Worm (Caenorhabditis elegans): Measurements from ENCODE around the gene sri-28.

sri-28 gene

ce11 chrII:3087134-3087533, 38.7 kb downstream of the sri-28 start:
- TF ChIP-seq ceh-13 (GFP tag; optimal IDR thresholded peaks at IDR 0.05) = no peak
- TF ChIP-seq B0310.2 (tag; optimal IDR thresholded peaks at IDR 0.05) = no peak
- no peak for TF ChIP-seq ama-1 (optimal IDR thresholded peaks at IDR 0.05)
- TF ChIP-seq flt-1 (GFP tag; IDR thresholded peaks at IDR 0.05) = no peak
- TF ChIP-seq pes-1 (GFP tag; IDR thresholded peaks at IDR 0.05) = no peak
- TF ChIP-seq tra-4 (tag; optimal IDR thresholded peaks at IDR 0.05) = no peak
- no peak for TF ChIP-seq hnd-1 (tag; optimal IDR thresholded peaks at IDR 0.05)
- TF ChIP-seq ets-7 (tag; optimal IDR thresholded peaks at IDR 0.05) = no peak
- TF ChIP-seq scrt-1 (GFP tag; IDR thresholded peaks at IDR 0.05) = no peak
- no peak for TF ChIP-seq hmbx-1 (tag; optimal IDR thresholded peaks at IDR 0.05)
- TF ChIP-seq hmg-4 (GFP tag; optimal IDR thresholded peaks at IDR 0.05) = no peak
- TF ChIP-seq aly-1 (tag; optimal IDR thresholded peaks at IDR 0.05) = no peak
- no peak for TF ChIP-seq tbx-37 (GFP tag; conservative IDR thresholded peaks at IDR 0.05)

- TF ChIP-seq F13C5.2 (tag; optimal IDR thresholded peaks at IDR 0.05) (no peak), flt-1 (GFP tag; IDR thresholded peaks at IDR 0.05) (no peak), tbx-11 (GFP tag; IDR thresholded peaks at IDR 0.05) (no peak), ceh-36 (tag; optimal IDR thresholded peaks at IDR 0.05) (no peak), ets-7 (tag; optimal IDR thresholded peaks at IDR 0.05) (no peak), B0310.2 (tag; optimal IDR thresholded peaks at IDR 0.05) (no peak), tra-4 (tag; optimal IDR thresholded peaks at IDR 0.05) (no peak), ama-1 (optimal IDR thresholded peaks at IDR 0.05) (no peak), hmg-4 (GFP tag; optimal IDR thresholded peaks at IDR 0.05) (no peak)
These were observed 42.8 kb downstream of the sri-28 start, which contains the start of gene srg-21 for ce11 chrII:3091268-3091667. Gene srg-21 (minus strand): TSS chrII:3091368.

ce11 chrII:3093352-3093751, 44.9 kb downstream of the sri-28 start, which contains the start of gene srg-22:
Gene srg-22 (minus strand): TSS chrII:3093452.
- TF ChIP-seq tra-4 (tag; optimal IDR thresholded peaks at IDR 0.05) (no peak), ceh-36 (tag; optimal IDR thresholded peaks at IDR 0.05) (no peak), sea-1 (GFP tag; conservative IDR thresholded peaks at IDR 0.05) (no peak), scrt-1 (GFP tag; IDR thresholded peaks at IDR 0.05) (no peak), B0310.2 (tag; optimal IDR thresholded peaks at IDR 0.05) (no peak), aly-1 (tag; optimal IDR thresholded peaks at IDR 0.05) (no peak), F13C5.2 (tag; optimal IDR thresholded peaks at IDR 0.05) (no peak), hnd-1 (tag; optimal IDR thresholded peaks at IDR 0.05) (no peak), hmbx-1 (tag; optimal IDR thresholded peaks at IDR 0.05) (no peak), pes-1 (GFP tag; IDR thresholded peaks at IDR 0.05) (no peak), ets-7 (tag; optimal IDR thresholded peaks at IDR 0.05) (no peak), tbx-37 (GFP tag; conservative IDR thresholded peaks at IDR 0.05) (no peak), hmg-4 (GFP tag; optimal IDR thresholded peaks at IDR 0.05) (no peak), ama-1 (optimal IDR thresholded peaks at IDR 0.05) (no peak), flt-1 (GFP tag; IDR thresholded peaks at IDR 0.05) (no peak), ceh-13 (GFP tag; optimal IDR thresholded peaks at IDR 0.05) (no peak), tbx-11 (GFP tag; IDR thresholded peaks at IDR 0.05) (no peak)

- no peak for TF ChIP-seq ama-1 (optimal IDR thresholded peaks at IDR 0.05)
- TF ChIP-seq hnd-1 (tag; optimal IDR thresholded peaks at IDR 0.05) = no peak
- TF ChIP-seq ceh-13 (GFP tag; optimal IDR thresholded peaks at IDR 0.05) = no peak
- TF ChIP-seq flt-1 (GFP tag; IDR thresholded peaks at IDR 0.05) = no peak
- no peak for TF ChIP-seq pes-1 (GFP tag; IDR thresholded peaks at IDR 0.05)
- TF ChIP-seq tbx-11 (GFP tag; IDR thresholded peaks at IDR 0.05) = no peak
- no peak for TF ChIP-seq tra-4 (tag; optimal IDR thresholded peaks at IDR 0.05)
- no peak for TF ChIP-seq hmg-4 (GFP tag; optimal IDR thresholded peaks at IDR 0.05)
- TF ChIP-seq ets-7 (tag; optimal IDR thresholded peaks at IDR 0.05) = no peak
These were observed 47.6 kb downstream of the sri-28 start, which contains the start of gene srg-23 for ce11 chrII:3096060-3096459. Gene srg-23 (minus strand): TSS chrII:3096160.

- TF ChIP-seq B0310.2 (tag; optimal IDR thresholded peaks at IDR 0.05) (no peak), scrt-1 (GFP tag; IDR thresholded peaks at IDR 0.05) (no peak), flt-1 (GFP tag; IDR thresholded peaks at IDR 0.05) (no peak), hmg-4 (GFP tag; optimal IDR thresholded peaks at IDR 0.05) (no peak), pes-1 (GFP tag; IDR thresholded peaks at IDR 0.05) (no peak), sea-1 (GFP tag; conservative IDR thresholded peaks at IDR 0.05) (no peak), tra-4 (tag; optimal IDR thresholded peaks at IDR 0.05) (no peak), ets-7 (tag; optimal IDR thresholded peaks at IDR 0.05) (no peak)
These were observed 48.4 kb downstream of the sri-28 start, which contains the start of gene Y25C1A.14 for ce11 chrII:3096857-3097256. Gene Y25C1A.14 (minus strand): TSS chrII:3096957.
